Worm (Caenorhabditis elegans): Measurements from ENCODE around the gene gldi-8.
A peak's percentile ranks its signal among the peaks of the same experiment; 100 is the strongest.

gldi-8 gene

ce11 chrIII:12608220-12608958 lies 8.9 kb upstream of the gldi-8 start, which contains the start of gene epc-1 (continued):
- TF ChIP-seq nhr-77 (tag; optimal IDR thresholded peaks at IDR 0.05) (no peak), alr-1 (tag; optimal IDR thresholded peaks at IDR 0.05) (no peak), nhr-237 (tag; optimal IDR thresholded peaks at IDR 0.05) (peak; percentile 0), fos-1 (tag; optimal IDR thresholded peaks at IDR 0.05) (peak; percentile 90), lin-11 (tag; optimal IDR thresholded peaks at IDR 0.05) (peak; percentile 93), zag-1 (tag; optimal IDR thresholded peaks at IDR 0.05) (peak; percentile 84), nhr-129 (tag; optimal IDR thresholded peaks at IDR 0.05) (peak; percentile 95), lin-13 (GFP tag; optimal IDR thresholded peaks at IDR 0.05) (peak; percentile 85), ztf-1 (GFP tag; conservative IDR thresholded peaks at IDR 0.05) (no peak), elt-1 (tag; optimal IDR thresholded peaks at IDR 0.05) (no peak), nhr-21 (tag; optimal IDR thresholded peaks at IDR 0.05) (peak; percentile 89), mdl-1 (tag; optimal IDR thresholded peaks at IDR 0.05) (peak; percentile 65 to 92), skn-1 (tag; optimal IDR thresholded peaks at IDR 0.05) (no peak), ztf-11 (tag; optimal IDR thresholded peaks at IDR 0.05) (no peak), aly-2 (tag; optimal IDR thresholded peaks at IDR 0.05) (no peak), lsy-2 (tag; optimal IDR thresholded peaks at IDR 0.05) (peak; percentile 77 to 90), peb-1 (tag; optimal IDR thresholded peaks at IDR 0.05) (no peak), sem-4 (tag; optimal IDR thresholded peaks at IDR 0.05) (peak; percentile 95), R02D3.7 (tag; optimal IDR thresholded peaks at IDR 0.05) (no peak), nhr-11 (tag; optimal IDR thresholded peaks at IDR 0.05) (no peak)

DNA sequence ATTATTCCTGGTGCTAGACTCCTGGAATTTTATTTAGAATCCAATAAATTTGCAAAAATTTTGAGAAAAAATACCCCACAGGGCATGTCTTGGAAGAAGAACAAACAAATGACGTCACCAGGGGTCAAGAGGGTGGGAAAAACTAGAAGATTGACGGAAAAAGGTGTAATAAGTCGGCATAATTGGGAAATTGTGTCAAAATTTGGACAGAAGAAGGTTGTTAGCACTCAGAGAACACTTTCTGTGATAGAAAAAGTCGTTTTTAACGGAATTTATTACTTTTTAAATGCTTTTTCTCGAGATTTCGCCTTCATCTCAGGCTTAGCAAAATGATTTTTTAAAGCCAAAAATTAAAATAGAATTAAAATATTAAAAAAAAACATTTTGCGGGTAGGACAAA lies 7.8 kb upstream of the gldi-8 start:
- TF ChIP-seq sma-9 (GFP tag; optimal IDR thresholded peaks at IDR 0.05) (no peak), sma-9 (tag; optimal IDR thresholded peaks at IDR 0.05) (no peak), nhr-21 (tag; optimal IDR thresholded peaks at IDR 0.05) (peak; percentile 20)

- peak; percentile 38 for TF ChIP-seq fos-1 (tag; optimal IDR thresholded peaks at IDR 0.05)
- TF ChIP-seq ztf-1 (GFP tag; conservative IDR thresholded peaks at IDR 0.05) = no peak
- TF ChIP-seq ama-1 (optimal IDR thresholded peaks at IDR 0.05) = peak; percentile 3
- no peak for TF ChIP-seq nhr-6 (tag; optimal IDR thresholded peaks at IDR 0.05)
- peak; percentile 2 for TF ChIP-seq lin-13 (GFP tag; optimal IDR thresholded peaks at IDR 0.05)
- TF ChIP-seq nhr-10 (tag; optimal IDR thresholded peaks at IDR 0.05) = no peak
These were observed 6.6 kb upstream of the gldi-8 start for ce11 chrIII:12606175-12606574.

DNA sequence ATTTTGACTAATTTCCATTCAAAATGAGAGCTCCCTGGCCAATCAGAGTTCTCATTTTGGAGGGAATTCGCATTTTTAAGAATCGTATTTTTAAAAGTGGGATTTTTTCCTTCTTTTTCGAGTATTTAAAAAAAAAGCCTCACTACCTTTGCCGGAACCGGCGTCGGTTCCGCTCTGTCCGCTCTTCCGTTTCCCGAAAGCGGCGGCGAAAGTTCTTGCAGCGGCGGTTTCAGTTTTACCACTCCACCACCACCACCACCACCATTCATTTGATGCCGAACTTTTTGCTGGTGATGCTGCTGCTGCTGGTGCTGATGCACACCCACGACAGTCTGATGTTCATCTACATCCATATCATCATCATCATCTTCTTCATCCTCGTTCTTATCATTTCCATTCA lies 2.5 kb upstream of the gldi-8 start:
- TF ChIP-seq elt-1 (tag; optimal IDR thresholded peaks at IDR 0.05) (no peak), ceh-16 (tag; optimal IDR thresholded peaks at IDR 0.05) (no peak), R02D3.7 (tag; optimal IDR thresholded peaks at IDR 0.05) (no peak), ztf-4 (tag; optimal IDR thresholded peaks at IDR 0.05) (no peak), sma-9 (GFP tag; optimal IDR thresholded peaks at IDR 0.05) (no peak), sma-9 (tag; optimal IDR thresholded peaks at IDR 0.05) (no peak), nhr-25 (tag; optimal IDR thresholded peaks at IDR 0.05) (no peak), unc-55 (GFP tag; optimal IDR thresholded peaks at IDR 0.05) (no peak), skn-1 (tag; optimal IDR thresholded peaks at IDR 0.05) (no peak), ceh-82 (tag; optimal IDR thresholded peaks at IDR 0.05) (no peak), alr-1 (tag; optimal IDR thresholded peaks at IDR 0.05) (no peak), lin-39 (tag; optimal IDR thresholded peaks at IDR 0.05) (no peak), nhr-6 (tag; optimal IDR thresholded peaks at IDR 0.05) (no peak), ama-1 (optimal IDR thresholded peaks at IDR 0.05) (no peak), sem-4 (tag; optimal IDR thresholded peaks at IDR 0.05) (no peak), sma-3 (GFP tag; optimal IDR thresholded peaks at IDR 0.05) (no peak), nhr-12 (tag; optimal IDR thresholded peaks at IDR 0.05) (no peak), C34F6.9 (tag; optimal IDR thresholded peaks at IDR 0.05) (no peak), snpc-4 (tag; optimal IDR thresholded peaks at IDR 0.05) (no peak)

Measured in whole organism, L2 larva.